Fruit fly (Drosophila melanogaster) whole organism, wandering third instar larva: ENCODE results near the gene exd.

Source experiments
- Abd-B ChIP-seq: fragments of >200 bp; optimal IDR thresholded peaks from 2 replicates; lab custom pipeline; 2017; ENCODE audit warnings: missing biosample characterization, missing genetic modification characterization
- CG32264 ChIP-seq: fragments of 200-800 bp; sonication (Bioruptor generic); optimal IDR thresholded peaks from 2 replicates; lab custom pipeline; 2016; ENCODE audit warnings: missing biosample characterization, missing genetic modification characterization
- Hnf4 ChIP-seq: fragments of 200-800 bp; sonication (Bioruptor generic); optimal IDR thresholded peaks from 2 replicates; lab custom pipeline; 2016; ENCODE audit warnings: missing biosample characterization, mild to moderate bottlenecking, missing genetic modification characterization
- Hr78 ChIP-seq: fragments of >200 bp; optimal IDR thresholded peaks from 2 replicates; lab custom pipeline; 2017; ENCODE audit warnings: missing biosample characterization, missing genetic modification characterization
- pan ChIP-seq: fragments of >200 bp; optimal IDR thresholded peaks from 2 replicates; lab custom pipeline; 2017
- sage ChIP-seq: fragments of 200-800 bp; sonication (Bioruptor generic); optimal IDR thresholded peaks from 2 replicates; lab custom pipeline; 2016; ENCODE audit warnings: missing biosample characterization, mild to moderate bottlenecking, missing genetic modification characterization

dm6 chrX:15973157-15973774 lies 19.0 kb upstream of the exd start, which contains the start of gene mmd:
- TF ChIP-seq Hnf4 (GFP tag; lab: Kevin White, UChicago) = no peak
- TF ChIP-seq Abd-B = no peak
- no peak for TF ChIP-seq sage (GFP tag; lab: Kevin White, UChicago)
- no peak for TF ChIP-seq CG32264 (GFP tag; lab: Kevin White, UChicago)
- no peak for TF ChIP-seq pan (lab: Kevin White, UChicago)
- no peak for TF ChIP-seq Hr78 (GFP tag; lab: Kevin White, UChicago)
